Fruit fly (Drosophila melanogaster): ENCODE data around the gene REPTOR-BP.

- no peak for TF ChIP-seq ttk (optimal IDR thresholded peaks at IDR 0.05)
- no peak for TF ChIP-seq insv (optimal IDR thresholded peaks at IDR 0.05)
Measured at dm6 chr2L:10291276-10291675, 27.4 kb downstream of the REPTOR-BP start.

Data from Kc167 (cell line).